Fruit fly (Drosophila melanogaster) Kc167 (cell line): ENCODE measurements around the gene pan.

ENCODE experiments used
- Myc ChIP-seq: fragments of >200 bp; optimal IDR thresholded peaks from 2 replicates; lab custom pipeline; 2017; ENCODE audit warnings: missing external identifiers
- Sin3A ChIP-seq: fragments of >200 bp; optimal IDR thresholded peaks from 2 replicates; lab custom pipeline; 2018; ENCODE audit warnings: missing external identifiers
- h ChIP-seq: fragments of >200 bp; optimal IDR thresholded peaks from 3 replicates; lab custom pipeline; 2018; ENCODE audit warnings: missing external identifiers
- psq ChIP-seq: fragments of >200 bp; optimal IDR thresholded peaks from 2 replicates; lab custom pipeline; 2017; ENCODE audit warnings: missing external identifiers
- ttk ChIP-seq: sonication (Bioruptor generic); optimal IDR thresholded peaks from 2 replicates; lab custom pipeline; 2017; ENCODE audit warnings: missing external identifiers

DNA sequence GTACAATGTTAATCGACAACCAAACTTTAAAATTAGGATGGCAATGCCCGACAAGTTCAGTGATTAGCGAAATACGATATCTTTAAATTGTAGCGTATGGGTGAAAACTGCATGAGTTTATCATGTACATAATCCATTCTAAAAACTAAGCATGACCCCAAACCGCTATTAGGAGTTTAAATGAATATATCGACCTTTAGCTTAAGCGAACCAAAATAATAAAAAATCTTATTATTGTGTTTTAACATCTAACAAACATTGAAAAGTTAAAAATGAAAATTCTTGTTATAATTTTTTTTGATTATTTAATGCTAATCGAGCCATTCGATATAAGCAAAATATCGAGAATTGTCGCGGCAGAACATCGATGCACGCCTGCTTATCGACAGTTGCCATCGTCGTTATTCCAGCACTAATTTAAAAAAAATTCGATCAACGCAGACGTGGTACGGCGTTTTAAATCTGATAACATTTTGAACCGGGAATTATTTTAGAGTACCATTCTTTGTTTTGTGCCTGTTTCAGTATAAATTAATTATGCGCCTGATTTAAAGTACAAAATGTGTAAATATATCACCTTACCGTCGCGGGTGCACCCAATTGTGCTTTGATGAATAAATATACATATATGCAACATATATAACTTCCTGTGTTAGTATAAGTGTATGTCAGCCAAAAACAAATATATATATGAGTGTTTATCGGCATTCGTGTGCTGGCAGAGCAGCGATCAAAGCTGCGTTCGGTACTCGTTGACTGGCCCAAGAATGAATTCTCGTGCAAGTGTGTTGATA is at the start of gene pan:
- TF ChIP-seq Myc (lab: Kevin White, UChicago) (no peak), Sin3A (no peak), psq (no peak), h (lab: Kevin White, UChicago) (no peak), ttk (lab: Kevin White, UChicago) (no peak)
